Worm (Caenorhabditis elegans) whole organism, L2 larva: Measurements from ENCODE around the gene Y57A10A.24.
A peak's percentile ranks its signal among the peaks of the same experiment; 100 is the strongest.

Experiments
- C34F6.9 ChIP-seq: fragments of 150-350 bp; optimal IDR thresholded peaks from 2 replicates; lab custom pipeline; 2014; ENCODE audit warnings: missing biosample characterization, missing genetic modification characterization
- F13H6.1 ChIP-seq: sonication (generic microtip); optimal IDR thresholded peaks from 2 replicates; lab custom pipeline; 2016; ENCODE audit warnings: missing genetic modification characterization, missing compliant biosample characterization
- Y55F3AM.14 ChIP-seq: fragments of 200-800 bp; sonication (Bioruptor generic); optimal IDR thresholded peaks from 2 replicates; lab custom pipeline; 2018; ENCODE audit warnings: mild to moderate bottlenecking, missing genetic modification characterization, missing compliant biosample characterization
- ZK546.5 ChIP-seq: sonication (generic microtip); optimal IDR thresholded peaks from 2 replicates; lab custom pipeline; 2017; ENCODE audit warnings: missing biosample characterization, missing genetic modification characterization
- aly-2 ChIP-seq: fragments of 150-350 bp; optimal IDR thresholded peaks from 2 replicates; lab custom pipeline; 2014; ENCODE audit warnings: missing biosample characterization, missing genetic modification characterization
- ama-1 ChIP-seq: fragments of 150-350 bp; optimal IDR thresholded peaks from 2 replicates; lab custom pipeline; 2018; ENCODE audit warnings: inconsistent platforms
- blmp-1 ChIP-seq: sonication (generic microtip); optimal IDR thresholded peaks from 2 replicates; lab custom pipeline; 2017; ENCODE audit warnings: missing genetic modification characterization, mild to moderate bottlenecking, missing compliant biosample characterization, antibody characterized with exemption, moderate library complexity; ENCODE audit not compliant: insufficient read depth
- ceh-16 ChIP-seq: fragments of 150-350 bp; optimal IDR thresholded peaks from 2 replicates; lab custom pipeline; 2014; ENCODE audit warnings: missing biosample characterization, missing genetic modification characterization
- ceh-82 ChIP-seq: fragments of 150-350 bp; optimal IDR thresholded peaks from 2 replicates; lab custom pipeline; 2014; ENCODE audit warnings: missing biosample characterization, missing genetic modification characterization
- crh-2 ChIP-seq: sonication (generic microtip); optimal IDR thresholded peaks from 2 replicates; lab custom pipeline; 2017; ENCODE audit warnings: missing biosample characterization, missing genetic modification characterization
- dmd-4 ChIP-seq: sonication (generic microtip); optimal IDR thresholded peaks from 2 replicates; lab custom pipeline; 2017; ENCODE audit warnings: missing biosample characterization, missing genetic modification characterization
- egl-27 ChIP-seq: sonication (generic microtip); optimal IDR thresholded peaks from 3 replicates; lab custom pipeline; 2017; ENCODE audit warnings: missing biosample characterization, missing genetic modification reagents, missing genetic modification characterization
- elt-1 ChIP-seq: fragments of 150-350 bp; optimal IDR thresholded peaks from 2 replicates; lab custom pipeline; 2014; ENCODE audit warnings: missing biosample characterization, missing genetic modification characterization
- elt-3 ChIP-seq: sonication (generic microtip); optimal IDR thresholded peaks from 2 replicates; lab custom pipeline; 2017; ENCODE audit warnings: missing biosample characterization, missing genetic modification characterization
- fos-1 ChIP-seq: fragments of 150-350 bp; optimal IDR thresholded peaks from 2 replicates; lab custom pipeline; 2014; ENCODE audit warnings: missing biosample characterization, missing genetic modification characterization
- gmeb-1 ChIP-seq: fragments of 150-350 bp; optimal IDR thresholded peaks from 2 replicates; lab custom pipeline; 2014; ENCODE audit warnings: missing biosample characterization, missing genetic modification characterization
- lin-11 ChIP-seq: fragments of 150-350 bp; sonication (generic microtip); optimal IDR thresholded peaks from 2 replicates; lab custom pipeline; 2014; ENCODE audit warnings: missing biosample characterization, missing genetic modification characterization, inconsistent platforms, mixed read lengths
- lin-13 ChIP-seq: fragments of 150-350 bp; optimal IDR thresholded peaks from 2 replicates; lab custom pipeline; 2014; ENCODE audit warnings: missing biosample characterization, missing genetic modification reagents, missing genetic modification characterization
- lin-39 ChIP-seq: fragments of 150-350 bp; optimal IDR thresholded peaks from 2 replicates; lab custom pipeline; 2014; ENCODE audit warnings: missing biosample characterization, missing genetic modification reagents, missing genetic modification characterization
- lsy-2 ChIP-seq, 2 experiments: fragments of 150-350 bp in 1 of 2; sonication (generic microtip) in 1 of 2; optimal IDR thresholded peaks; 2 replicates each; lab custom pipeline; 2014 to 2017; ENCODE audit warnings: missing biosample characterization in 2 of 2, missing genetic modification characterization in 2 of 2
- mab-5 ChIP-seq: fragments of 150-350 bp; optimal IDR thresholded peaks from 2 replicates; lab custom pipeline; 2014; ENCODE audit warnings: missing biosample characterization, missing genetic modification characterization
- mbf-1 ChIP-seq: sonication (generic microtip); optimal IDR thresholded peaks from 2 replicates; lab custom pipeline; 2017; ENCODE audit warnings: missing biosample characterization, missing genetic modification characterization
- mdl-1 ChIP-seq, 2 experiments: fragments of 150-350 bp in 1 of 2; sonication (generic microtip) in 1 of 2; optimal IDR thresholded peaks; 2 replicates each; lab custom pipeline; 2017; ENCODE audit warnings: missing biosample characterization in 2 of 2, missing genetic modification characterization in 2 of 2
- nhr-10 ChIP-seq: sonication (generic microtip); optimal IDR thresholded peaks from 2 replicates; lab custom pipeline; 2017; ENCODE audit warnings: missing biosample characterization, missing genetic modification characterization
- nhr-129 ChIP-seq: fragments of 150-350 bp; optimal IDR thresholded peaks from 2 replicates; lab custom pipeline; 2014; ENCODE audit warnings: missing biosample characterization, missing genetic modification characterization
- nhr-21 ChIP-seq: fragments of 150-350 bp; optimal IDR thresholded peaks from 2 replicates; lab custom pipeline; 2014; ENCODE audit warnings: missing biosample characterization, missing genetic modification characterization
- nhr-23 ChIP-seq: fragments of 150-350 bp; optimal IDR thresholded peaks from 2 replicates; lab custom pipeline; 2014; ENCODE audit warnings: missing biosample characterization, missing genetic modification reagents, missing genetic modification characterization
- nhr-25 ChIP-seq: fragments of 150-350 bp; sonication (generic microtip); optimal IDR thresholded peaks from 3 replicates; lab custom pipeline; 2014; ENCODE audit warnings: missing biosample characterization, missing genetic modification characterization
- nhr-77 ChIP-seq: fragments of 150-350 bp; optimal IDR thresholded peaks from 2 replicates; lab custom pipeline; 2014; ENCODE audit warnings: missing biosample characterization, missing genetic modification characterization
- peb-1 ChIP-seq: fragments of 150-350 bp; optimal IDR thresholded peaks from 2 replicates; lab custom pipeline; 2014; ENCODE audit warnings: missing biosample characterization, missing genetic modification characterization
- sem-4 ChIP-seq: fragments of 150-350 bp; optimal IDR thresholded peaks from 2 replicates; lab custom pipeline; 2014; ENCODE audit warnings: missing biosample characterization, missing genetic modification reagents, missing genetic modification characterization
- skn-1 ChIP-seq: sonication (generic microtip); optimal IDR thresholded peaks from 2 replicates; lab custom pipeline; 2017; ENCODE audit warnings: missing biosample characterization, missing genetic modification characterization
- sma-3 ChIP-seq: sonication (generic microtip); optimal IDR thresholded peaks from 2 replicates; lab custom pipeline; 2016; ENCODE audit warnings: missing genetic modification reagents, missing genetic modification characterization, missing compliant biosample characterization
- sma-9 ChIP-seq, 2 experiments: fragments of 150-350 bp in 1 of 2; sonication (generic microtip) in 1 of 2; optimal IDR thresholded peaks; 2 replicates each; lab custom pipeline; 2014 to 2016; ENCODE audit warnings: missing genetic modification characterization in 2 of 2, mild to moderate bottlenecking in 1 of 2, missing biosample characterization in 1 of 2, missing compliant biosample characterization in 1 of 2, missing genetic modification reagents in 1 of 2, moderate library complexity in 1 of 2
- snpc-4 ChIP-seq: fragments of 150-350 bp; optimal IDR thresholded peaks from 2 replicates; lab custom pipeline; 2014; ENCODE audit warnings: missing biosample characterization, missing genetic modification characterization
- unc-39 ChIP-seq: fragments of 150-350 bp; optimal IDR thresholded peaks from 2 replicates; lab custom pipeline; 2014; ENCODE audit warnings: missing biosample characterization, missing genetic modification characterization
- unc-55 ChIP-seq: fragments of 150-350 bp; sonication (generic microtip); optimal IDR thresholded peaks from 3 replicates; lab custom pipeline; 2014; ENCODE audit warnings: missing biosample characterization, missing genetic modification reagents, missing genetic modification characterization
- unc-62 ChIP-seq: fragments of 150-350 bp; optimal IDR thresholded peaks from 2 replicates; lab custom pipeline; 2014; ENCODE audit warnings: missing biosample characterization, missing genetic modification reagents, missing genetic modification characterization
- zag-1 ChIP-seq: fragments of 150-350 bp; optimal IDR thresholded peaks from 2 replicates; lab custom pipeline; 2014; ENCODE audit warnings: missing biosample characterization, missing genetic modification characterization
- ztf-1 ChIP-seq: fragments of 200-800 bp; sonication (Bioruptor generic); conservative IDR thresholded peaks from 2 replicates; pipeline ENCODE4 v1.3.6; 2022; ENCODE audit warnings: missing genetic modification characterization, missing compliant biosample characterization
- ztf-11 ChIP-seq: sonication (generic microtip); optimal IDR thresholded peaks from 2 replicates; lab custom pipeline; 2017; ENCODE audit warnings: missing biosample characterization, missing genetic modification characterization
- ztf-4 ChIP-seq: fragments of 150-350 bp; optimal IDR thresholded peaks from 2 replicates; lab custom pipeline; 2014; ENCODE audit warnings: missing biosample characterization, missing genetic modification characterization

Gene Y57A10A.24

ce11 chrII:12208741-12209140, 34.0 kb upstream of the Y57A10A.24 start:
- no peak for TF ChIP-seq blmp-1 (tag; lab: Kevin White, UChicago)

ce11 chrII:12211652-12212245, 31.0 kb upstream of the Y57A10A.24 start:
- no peak for TF ChIP-seq elt-1 (tag; lab: Kevin White, UChicago)
- TF ChIP-seq, all 48 proteins: peak for 0

- TF ChIP-seq unc-39 (tag; lab: Kevin White, UChicago) (no peak), dmd-4 (tag; lab: Kevin White, UChicago) (no peak), ceh-16 (tag; lab: Kevin White, UChicago) (no peak), nhr-10 (tag; lab: Kevin White, UChicago) (no peak), blmp-1 (tag; lab: Kevin White, UChicago) (no peak), elt-1 (tag; lab: Kevin White, UChicago) (no peak), fos-1 (tag; lab: Kevin White, UChicago) (no peak), sma-3 (no peak), ama-1 (lab: Kevin White, UChicago) (no peak), lin-39 (tag; lab: Kevin White, UChicago) (no peak), snpc-4 (no peak), mab-5 (tag; lab: Kevin White, UChicago) (no peak), sem-4 (no peak), nhr-25 (tag; lab: Kevin White, UChicago) (no peak), ztf-11 (tag; lab: Kevin White, UChicago) (no peak)
Observed at ce11 chrII:12214562-12214961, 28.2 kb upstream of the Y57A10A.24 start.

- TF ChIP-seq gmeb-1 (peak; percentile 54), sma-9 (GFP tag; optimal IDR thresholded peaks at IDR 0.05; lab: Kevin White, UChicago) (peak; percentile 42), sma-9 (tag; optimal IDR thresholded peaks at IDR 0.05; lab: Kevin White, UChicago) (no peak), dmd-4 (tag; lab: Kevin White, UChicago) (no peak), lin-13 (peak; percentile 79), fos-1 (tag; lab: Kevin White, UChicago) (peak; percentile 79), ceh-16 (tag; lab: Kevin White, UChicago) (no peak), mbf-1 (tag; lab: Kevin White, UChicago) (no peak), mdl-1 (tag; optimal IDR thresholded peaks at IDR 0.05; lab: Kevin White, UChicago) (peak; percentile 53 to 57), C34F6.9 (peak; percentile 86), nhr-77 (tag; lab: Kevin White, UChicago) (no peak), peb-1 (tag; lab: Kevin White, UChicago) (no peak), ztf-1 (no peak), ceh-82 (tag; lab: Kevin White, UChicago) (peak; percentile 31), snpc-4 (peak; percentile 92), lin-11 (tag; lab: Kevin White, UChicago) (peak; percentile 66), unc-55 (GFP tag; lab: Kevin White, UChicago) (peak; percentile 72), nhr-129 (tag; lab: Kevin White, UChicago) (peak; percentile 93), unc-39 (tag; lab: Kevin White, UChicago) (no peak), sma-3 (peak; percentile 77), nhr-10 (tag; lab: Kevin White, UChicago) (no peak), unc-62 (GFP tag; lab: Kevin White, UChicago) (no peak), skn-1 (no peak), nhr-21 (tag; lab: Kevin White, UChicago) (peak; percentile 57), ZK546.5 (tag; lab: Kevin White, UChicago) (no peak), lsy-2 (tag; optimal IDR thresholded peaks at IDR 0.05; lab: Kevin White, UChicago) (peak; percentile 40 to 73), aly-2 (tag; lab: Kevin White, UChicago) (no peak), zag-1 (tag; lab: Kevin White, UChicago) (peak; percentile 57), elt-3 (tag; lab: Kevin White, UChicago) (no peak), sem-4 (peak; percentile 47), elt-1 (tag; lab: Kevin White, UChicago) (no peak), lin-39 (tag; lab: Kevin White, UChicago) (no peak), blmp-1 (tag; lab: Kevin White, UChicago) (peak; percentile 62), ztf-4 (tag; lab: Kevin White, UChicago) (peak; percentile 5), crh-2 (tag; lab: Kevin White, UChicago) (peak; percentile 83), mab-5 (tag; lab: Kevin White, UChicago) (peak; percentile 68), nhr-23 (no peak), nhr-25 (tag; lab: Kevin White, UChicago) (peak; percentile 62), F13H6.1 (tag; lab: Kevin White, UChicago) (peak; percentile 91), egl-27 (peak; percentile 37), ztf-11 (tag; lab: Kevin White, UChicago) (no peak), Y55F3AM.14 (GFP tag; lab: Kevin White, UChicago) (peak; percentile 34)
Observed at ce11 chrII:12222524-12222923, 20.2 kb upstream of the Y57A10A.24 start.
